Fruit fly (Drosophila melanogaster) whole organism, wandering third instar larva: ENCODE data around the gene AGO2.

ENCODE experiments used
- Abd-B ChIP-seq: fragments of >200 bp; optimal IDR thresholded peaks from 2 replicates; lab custom pipeline; 2017; ENCODE audit warnings: missing biosample characterization, missing genetic modification characterization
- CG9705 ChIP-seq: fragments of 200-800 bp; sonication (Bioruptor generic); optimal IDR thresholded peaks from 2 replicates; lab custom pipeline; 2018; ENCODE audit warnings: missing biosample characterization, mild to moderate bottlenecking, missing genetic modification characterization
- Dfd ChIP-seq: fragments of >200 bp; optimal IDR thresholded peaks from 2 replicates; lab custom pipeline; 2017; ENCODE audit warnings: missing biosample characterization, missing genetic modification characterization
- HLH106 ChIP-seq: fragments of 200-800 bp; optimal IDR thresholded peaks from 3 replicates; lab custom pipeline; 2019; ENCODE audit warnings: missing biosample characterization, mild to moderate bottlenecking, missing genetic modification characterization, moderate library complexity
- Hnf4 ChIP-seq: fragments of 200-800 bp; sonication (Bioruptor generic); optimal IDR thresholded peaks from 2 replicates; lab custom pipeline; 2016; ENCODE audit warnings: missing biosample characterization, mild to moderate bottlenecking, missing genetic modification characterization
- Myc ChIP-seq: fragments of >200 bp; optimal IDR thresholded peaks from 2 replicates; lab custom pipeline; 2017
- N ChIP-seq: fragments of >200 bp; optimal IDR thresholded peaks from 2 replicates; lab custom pipeline; 2018; ENCODE audit warnings: missing biosample characterization, missing external identifiers, missing genetic modification characterization
- OdsH ChIP-seq: fragments of 200-800 bp; sonication (Bioruptor generic); optimal IDR thresholded peaks from 2 replicates; lab custom pipeline; 2016; ENCODE audit warnings: missing biosample characterization, mild to moderate bottlenecking, missing genetic modification characterization
- Sp1 ChIP-seq: fragments of 200-800 bp; sonication (Bioruptor generic); optimal IDR thresholded peaks from 3 replicates; lab custom pipeline; 2019; ENCODE audit warnings: missing biosample characterization, mild to moderate bottlenecking, missing genetic modification characterization, moderate library complexity
- br ChIP-seq: fragments of 200-800 bp; sonication (Bioruptor generic); optimal IDR thresholded peaks from 2 replicates; lab custom pipeline; 2016; ENCODE audit warnings: missing biosample characterization, missing genetic modification characterization
- h ChIP-seq: fragments of 200-800 bp; sonication (Bioruptor generic); optimal IDR thresholded peaks from 3 replicates; lab custom pipeline; 2016; ENCODE audit warnings: missing biosample characterization, mild to moderate bottlenecking, missing genetic modification characterization
- psq ChIP-seq: fragments of 200-800 bp; sonication (Bioruptor generic); optimal IDR thresholded peaks from 3 replicates; lab custom pipeline; 2017; ENCODE audit warnings: missing biosample characterization, mild to moderate bottlenecking, missing genetic modification characterization, moderate library complexity
- woc ChIP-seq: sonication (Bioruptor generic); optimal IDR thresholded peaks from 2 replicates; lab custom pipeline; 2016; ENCODE audit warnings: missing biosample characterization, mild to moderate bottlenecking, missing genetic modification characterization

- TF ChIP-seq CG9705: no peak
- TF ChIP-seq Abd-B: no peak
- TF ChIP-seq OdsH (GFP tag; lab: Kevin White, UChicago): peak; percentile 46
- peak; percentile 44 for TF ChIP-seq psq
- peak; percentile 14 for TF ChIP-seq Hnf4 (GFP tag; lab: Kevin White, UChicago)
- TF ChIP-seq HLH106: no peak
- TF ChIP-seq woc (GFP tag; lab: Kevin White, UChicago): no peak
- TF ChIP-seq N: no peak
- peak; percentile 24 for TF ChIP-seq Sp1 (GFP tag; lab: Kevin White, UChicago)
- TF ChIP-seq h: peak; percentile 68
- no peak for TF ChIP-seq Dfd
- TF ChIP-seq br (GFP tag; lab: Kevin White, UChicago): peak; percentile 24
- TF ChIP-seq Myc (lab: Kevin White, UChicago): no peak
Observed at dm6 chr3L:15537916-15538581, 15.9 kb upstream of the AGO2 start.
